Worm (Caenorhabditis elegans): ENCODE results near the gene Y57G11B.2.

Y57G11B.2 gene

DNA sequence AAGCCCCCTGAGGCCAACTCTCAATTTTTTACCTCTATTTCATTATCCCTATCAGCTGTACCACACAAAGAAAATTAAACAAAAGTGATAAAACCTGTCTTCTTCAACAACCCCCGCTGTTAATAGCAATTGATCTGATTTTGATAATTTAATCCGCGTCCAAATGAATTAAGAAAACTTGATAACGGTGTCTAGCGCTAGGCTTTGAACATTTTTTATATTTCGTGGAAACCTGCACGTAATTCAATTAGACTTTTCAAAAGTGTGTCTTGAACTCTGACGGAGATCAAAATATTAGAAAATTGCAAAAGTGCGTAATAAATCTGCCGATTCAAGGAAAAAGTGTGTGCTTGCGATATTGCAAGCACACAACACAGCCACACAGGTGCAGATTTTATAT, 48.2 kb downstream of the Y57G11B.2 start:
- TF ChIP-seq zip-5 (tag; optimal IDR thresholded peaks at IDR 0.05) = no peak
- TF ChIP-seq lim-6 (tag; optimal IDR thresholded peaks at IDR 0.05) = no peak
- no peak for TF ChIP-seq ceh-30 (tag; optimal IDR thresholded peaks at IDR 0.05)
- no peak for TF ChIP-seq nhr-11 (tag; optimal IDR thresholded peaks at IDR 0.05)
- TF ChIP-seq ceh-24 (tag; optimal IDR thresholded peaks at IDR 0.05) = no peak
- no peak for TF ChIP-seq tbx-2 (tag; optimal IDR thresholded peaks at IDR 0.05)

DNA sequence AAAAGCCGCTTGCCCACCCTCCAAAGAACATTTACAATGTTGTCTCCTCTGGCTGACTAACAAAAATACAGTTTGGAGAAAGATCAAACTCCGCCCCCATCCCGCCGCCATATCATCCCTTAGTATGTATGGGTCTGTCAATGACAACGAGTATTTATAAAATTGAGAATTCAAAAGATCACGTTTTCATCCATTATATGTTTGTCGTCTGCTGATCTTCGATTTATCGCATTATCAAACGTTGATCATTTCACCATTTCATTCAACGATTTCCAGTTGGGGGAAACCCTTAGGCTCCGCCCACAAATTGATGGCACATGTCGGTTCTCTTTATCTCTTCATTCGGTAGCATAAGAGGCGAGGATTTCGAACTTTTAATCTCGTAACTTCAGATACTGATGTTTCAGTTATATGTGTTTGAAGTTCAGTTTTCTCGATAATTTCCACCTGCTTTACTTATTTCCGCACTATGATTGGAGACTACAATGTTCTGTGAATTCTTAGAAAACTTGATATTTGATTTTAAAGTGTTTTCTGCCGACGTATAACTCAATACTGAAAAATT, 49.1 kb downstream of the Y57G11B.2 start:
- TF ChIP-seq odd-2 (tag; optimal IDR thresholded peaks at IDR 0.05) (no peak), lim-6 (tag; optimal IDR thresholded peaks at IDR 0.05) (no peak), npax-4 (tag; optimal IDR thresholded peaks at IDR 0.05) (no peak), ceh-48 (tag; optimal IDR thresholded peaks at IDR 0.05) (no peak), ref-2 (tag; optimal IDR thresholded peaks at IDR 0.05) (no peak), hlh-30 (tag; optimal IDR thresholded peaks at IDR 0.05; ENCODE audit: insufficient read depth) (no peak), madf-2 (tag; optimal IDR thresholded peaks at IDR 0.05) (no peak), ahr-1 (tag; optimal IDR thresholded peaks at IDR 0.05) (no peak), sdc-2 (tag; optimal IDR thresholded peaks at IDR 0.05) (no peak), rnt-1 (tag; optimal IDR thresholded peaks at IDR 0.05) (no peak), hlh-8 (tag; optimal IDR thresholded peaks at IDR 0.05) (no peak), hlh-15 (tag; optimal IDR thresholded peaks at IDR 0.05) (no peak)

DNA sequence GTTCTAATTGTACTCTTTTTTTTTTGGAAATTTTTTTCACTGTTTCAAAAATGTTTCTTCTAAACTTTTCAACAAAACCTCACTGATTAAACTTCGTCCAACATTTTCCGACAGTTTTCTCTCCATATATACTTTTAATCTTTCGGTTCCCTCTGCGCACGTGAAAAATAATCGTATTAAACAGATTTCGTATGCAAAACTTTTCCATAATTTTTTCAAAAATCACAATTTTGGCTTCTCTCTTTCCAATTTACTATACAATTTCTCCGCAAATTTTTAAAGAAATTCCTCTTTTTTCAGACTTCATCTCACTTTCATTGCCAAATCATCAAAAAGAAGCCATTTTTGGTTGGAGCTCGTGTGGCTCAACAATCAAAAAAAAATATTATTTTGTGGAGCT, 51.1 kb downstream of the Y57G11B.2 start, which contains the start of gene dmd-6:
Gene dmd-6 (plus strand): TSS at position 301 of the 400 bp plus-strand sequence.
- TF ChIP-seq lin-11 (tag; optimal IDR thresholded peaks at IDR 0.05) = no peak
- no peak for TF ChIP-seq hlh-15 (tag; optimal IDR thresholded peaks at IDR 0.05)
- TF ChIP-seq unc-3 (GFP tag; conservative IDR thresholded peaks at IDR 0.05) = no peak
- TF ChIP-seq unc-3 (tag; optimal IDR thresholded peaks at IDR 0.05) = no peak
- TF ChIP-seq ceh-2 (tag; optimal IDR thresholded peaks at IDR 0.05) = no peak
- no peak for TF ChIP-seq ceh-18 (tag; optimal IDR thresholded peaks at IDR 0.05)
- TF ChIP-seq rnt-1 (tag; optimal IDR thresholded peaks at IDR 0.05) = no peak
- TF ChIP-seq unc-42 (tag; optimal IDR thresholded peaks at IDR 0.05) = no peak
- TF ChIP-seq fax-1 (tag; optimal IDR thresholded peaks at IDR 0.05) = no peak
- no peak for TF ChIP-seq ceh-22 (tag; optimal IDR thresholded peaks at IDR 0.05)
- TF ChIP-seq unc-86 (tag; optimal IDR thresholded peaks at IDR 0.05) = no peak
- no peak for TF ChIP-seq ceh-6 (GFP tag; optimal IDR thresholded peaks at IDR 0.05)
- no peak for TF ChIP-seq nfya-1 (tag; optimal IDR thresholded peaks at IDR 0.05)
- no peak for TF ChIP-seq pha-4 (tag; optimal IDR thresholded peaks at IDR 0.05)
